Worm (Caenorhabditis elegans) whole organism, mixed stage, embryonic: ENCODE measurements around the gene fbxb-43.
"Not testable (repeated sequence)": the region's sequence is repeated elsewhere in the genome, so short reads cannot be mapped to it uniquely, and the experiment has no call there.

Experiments used
- bed-3 ChIP-seq: fragments of 200-800 bp; sonication (Bioruptor generic); optimal IDR thresholded peaks from 3 replicates; lab custom pipeline; 2018; ENCODE audit warnings: mild to moderate bottlenecking, missing genetic modification characterization, moderate library complexity, missing compliant biosample characterization
- blmp-1 ChIP-seq: fragments of 150-350 bp; optimal IDR thresholded peaks from 2 replicates; lab custom pipeline; 2014; ENCODE audit warnings: missing biosample characterization, missing genetic modification characterization
- ceh-39 ChIP-seq: fragments of 150-350 bp; optimal IDR thresholded peaks from 2 replicates; lab custom pipeline; 2014; ENCODE audit warnings: missing biosample characterization, missing genetic modification characterization
- ceh-43 ChIP-seq: fragments of 200-800 bp; sonication (Bioruptor generic); optimal IDR thresholded peaks from 2 replicates; lab custom pipeline; 2018; ENCODE audit warnings: mild to moderate bottlenecking, missing genetic modification characterization, moderate library complexity, missing compliant biosample characterization
- ceh-83 ChIP-seq: fragments of 200-800 bp; sonication (Bioruptor generic); optimal IDR thresholded peaks from 2 replicates; lab custom pipeline; 2018; ENCODE audit warnings: mild to moderate bottlenecking, missing genetic modification characterization, missing compliant biosample characterization
- cnd-1 ChIP-seq: fragments of 200-800 bp; sonication (Bioruptor generic); optimal IDR thresholded peaks from 2 replicates; lab custom pipeline; 2018; ENCODE audit warnings: mild to moderate bottlenecking, missing genetic modification characterization, missing compliant biosample characterization
- elt-1 ChIP-seq: sonication (generic microtip); optimal IDR thresholded peaks from 2 replicates; lab custom pipeline; 2017; ENCODE audit warnings: missing genetic modification characterization, mild to moderate bottlenecking, missing compliant biosample characterization, antibody characterized with exemption, moderate library complexity, borderline replicate concordance; ENCODE audit not compliant: insufficient read depth
- elt-3 ChIP-seq: fragments of 150-350 bp; optimal IDR thresholded peaks from 2 replicates; lab custom pipeline; 2014; ENCODE audit warnings: missing biosample characterization, missing genetic modification characterization
- flh-1 ChIP-seq: fragments of 200-800 bp; sonication (Bioruptor generic); optimal IDR thresholded peaks from 2 replicates; lab custom pipeline; 2018; ENCODE audit warnings: mild to moderate bottlenecking, missing genetic modification characterization, moderate library complexity, missing compliant biosample characterization
- ham-2 ChIP-seq: fragments of 200-800 bp; sonication (Bioruptor generic); optimal IDR thresholded peaks from 2 replicates; lab custom pipeline; 2018; ENCODE audit warnings: mild to moderate bottlenecking, missing genetic modification characterization, missing compliant biosample characterization
- hlh-1 ChIP-seq: fragments of 150-350 bp; optimal IDR thresholded peaks from 2 replicates; lab custom pipeline; 2014; ENCODE audit warnings: missing biosample characterization, missing genetic modification reagents, missing genetic modification characterization
- lin-13 ChIP-seq: fragments of 150-350 bp; optimal IDR thresholded peaks from 2 replicates; lab custom pipeline; 2014; ENCODE audit warnings: missing biosample characterization, missing genetic modification characterization
- lin-32 ChIP-seq: fragments of 200-800 bp; sonication (Bioruptor generic); optimal IDR thresholded peaks from 2 replicates; lab custom pipeline; 2018; ENCODE audit warnings: mild to moderate bottlenecking, missing genetic modification characterization, missing compliant biosample characterization
- lsy-2 ChIP-seq: fragments of 150-350 bp; optimal IDR thresholded peaks from 2 replicates; lab custom pipeline; 2014; ENCODE audit warnings: missing biosample characterization, missing genetic modification characterization
- mab-5 ChIP-seq: fragments of 150-350 bp; optimal IDR thresholded peaks from 2 replicates; lab custom pipeline; 2014; ENCODE audit warnings: missing biosample characterization, missing genetic modification characterization
- mep-1 ChIP-seq: fragments of 150-350 bp; optimal IDR thresholded peaks from 2 replicates; lab custom pipeline; 2017; ENCODE audit warnings: missing biosample characterization, missing genetic modification reagents, missing genetic modification characterization, inconsistent platforms
- nhr-12 ChIP-seq: fragments of 150-350 bp; optimal IDR thresholded peaks from 2 replicates; lab custom pipeline; 2014; ENCODE audit warnings: missing biosample characterization, missing genetic modification characterization
- nhr-2 ChIP-seq: fragments of 150-350 bp; optimal IDR thresholded peaks from 2 replicates; lab custom pipeline; 2014; ENCODE audit warnings: missing biosample characterization, missing genetic modification characterization
- nhr-237 ChIP-seq: fragments of 150-350 bp; optimal IDR thresholded peaks from 2 replicates; lab custom pipeline; 2014; ENCODE audit warnings: missing biosample characterization, missing genetic modification characterization
- nhr-28 ChIP-seq: fragments of 150-350 bp; optimal IDR thresholded peaks from 2 replicates; lab custom pipeline; 2014; ENCODE audit warnings: missing biosample characterization, missing genetic modification characterization
- nhr-76 ChIP-seq: sonication (generic microtip); optimal IDR thresholded peaks from 2 replicates; lab custom pipeline; 2017; ENCODE audit warnings: missing biosample characterization, missing genetic modification characterization
- pha-4 ChIP-seq: fragments of 150-350 bp; optimal IDR thresholded peaks from 2 replicates; lab custom pipeline; 2018; ENCODE audit warnings: missing biosample characterization, missing genetic modification reagents, missing genetic modification characterization
- snpc-4 ChIP-seq: fragments of 150-350 bp; optimal IDR thresholded peaks from 2 replicates; lab custom pipeline; 2014; ENCODE audit warnings: missing biosample characterization, missing genetic modification characterization
- sptf-1 ChIP-seq: sonication (generic microtip); optimal IDR thresholded peaks from 2 replicates; lab custom pipeline; 2017; ENCODE audit warnings: mild to moderate bottlenecking, missing genetic modification characterization, moderate library complexity, missing compliant biosample characterization
- tbx-8 ChIP-seq: fragments of 200-800 bp; sonication (Bioruptor generic); optimal IDR thresholded peaks from 2 replicates; lab custom pipeline; 2018; ENCODE audit warnings: mild to moderate bottlenecking, missing genetic modification characterization, moderate library complexity, missing compliant biosample characterization
- unc-39 ChIP-seq: fragments of 150-350 bp; optimal IDR thresholded peaks from 2 replicates; lab custom pipeline; 2014; ENCODE audit warnings: missing biosample characterization, missing genetic modification characterization
- unc-62 ChIP-seq: fragments of 150-350 bp; optimal IDR thresholded peaks from 2 replicates; lab custom pipeline; 2014; ENCODE audit warnings: missing biosample characterization, missing genetic modification reagents, missing genetic modification characterization
- zip-8 ChIP-seq: fragments of 150-350 bp; optimal IDR thresholded peaks from 2 replicates; lab custom pipeline; 2014; ENCODE audit warnings: missing biosample characterization, missing genetic modification characterization
- ztf-11 ChIP-seq: fragments of 150-350 bp; optimal IDR thresholded peaks from 2 replicates; lab custom pipeline; 2014; ENCODE audit warnings: missing biosample characterization, missing genetic modification characterization

fbxb-43 gene

ce11 chrII:1525498-1525897 lies 10.5 kb upstream of the fbxb-43 start, which contains the start of gene Y51H7BR.7:
Gene Y51H7BR.7 (minus strand): TSS chrII:1525598.
- TF ChIP-seq zip-8 (tag; lab: Kevin White, UChicago), result no peak
- TF ChIP-seq nhr-28, result no peak
- no peak for TF ChIP-seq unc-39 (tag; lab: Kevin White, UChicago)
- no peak for TF ChIP-seq pha-4

- no peak for TF ChIP-seq snpc-4 (tag; lab: Kevin White, UChicago)
- TF ChIP-seq ceh-83 (GFP tag; lab: Kevin White, UChicago), result no peak
- no peak for TF ChIP-seq ceh-43
- no peak for TF ChIP-seq elt-1 (tag; lab: Kevin White, UChicago)
- TF ChIP-seq bed-3 (GFP tag; lab: Kevin White, UChicago), result no peak
- TF ChIP-seq hlh-1 (tag; lab: Kevin White, UChicago), result no peak
- no peak for TF ChIP-seq nhr-76 (tag; lab: Kevin White, UChicago)
- no peak for TF ChIP-seq flh-1 (GFP tag; lab: Kevin White, UChicago)
- no peak for TF ChIP-seq elt-3 (tag; lab: Kevin White, UChicago)
Observed at ce11 chrII:1529057-1529456, 7.0 kb upstream of the fbxb-43 start, which contains the start of gene Y51H7BR.4. Gene Y51H7BR.4 (plus strand): TSS chrII:1529357.

ce11 chrII:1537321-1537720 lies 1.3 kb downstream of the fbxb-43 start, which contains the start of gene fbxb-42:
Gene fbxb-42 (plus strand): TSS chrII:1537621.
- TF ChIP-seq ham-2 (GFP tag; lab: Kevin White, UChicago), result no peak
- TF ChIP-seq cnd-1 (tag; lab: Kevin White, UChicago), result peak; percentile 48

- TF ChIP-seq cnd-1 (tag; lab: Kevin White, UChicago) (peak; percentile 34), tbx-8 (GFP tag; lab: Kevin White, UChicago) (no peak)
Observed at ce11 chrII:1538589-1538988, 2.6 kb downstream of the fbxb-43 start, which contains the start of gene fbxb-44. Gene fbxb-44 (plus strand): TSS chrII:1538889.

- not testable (repeated sequence) for TF ChIP-seq flh-1 (GFP tag; lab: Kevin White, UChicago); snpc-4 (tag; lab: Kevin White, UChicago); mep-1 (tag; lab: Kevin White, UChicago)
Observed at ce11 chrII:1540628-1541027, 4.6 kb downstream of the fbxb-43 start, which contains the start of gene poml-4. Gene poml-4 (plus strand): TSS chrII:1540928.

ce11 chrII:1543182-1543581 lies 7.2 kb downstream of the fbxb-43 start, which contains the start of gene K05F6.4:
Gene K05F6.4 (plus strand): TSS chrII:1543482.
- not testable (repeated sequence) for TF ChIP-seq lsy-2, ceh-39, cnd-1 (tag; lab: Kevin White, UChicago)

ce11 chrII:1545625-1546024 lies 9.6 kb downstream of the fbxb-43 start, which contains the start of gene K05F6.12:
Gene K05F6.12 (plus strand): TSS chrII:1545925.
- no peak for TF ChIP-seq unc-62 (GFP tag; lab: Kevin White, UChicago)
- no peak for TF ChIP-seq lin-32
- no peak for TF ChIP-seq elt-1 (tag; lab: Kevin White, UChicago)
- no peak for TF ChIP-seq tbx-8 (GFP tag; lab: Kevin White, UChicago)
- TF ChIP-seq lin-13 (tag; lab: Kevin White, UChicago), result no peak
- no peak for TF ChIP-seq mep-1 (tag; lab: Kevin White, UChicago)
- TF ChIP-seq nhr-2, result no peak
- TF ChIP-seq blmp-1, result no peak
- TF ChIP-seq unc-39 (tag; lab: Kevin White, UChicago), result no peak
- no peak for TF ChIP-seq hlh-1 (tag; lab: Kevin White, UChicago)
- TF ChIP-seq, all 35 proteins: peak for 0

ce11 chrII:1550501-1550900 lies 14.5 kb downstream of the fbxb-43 start, which contains the start of the genes fbxb-52 and fbxb-51:
Gene fbxb-52 (minus strand): TSS chrII:1550601.
Gene fbxb-51 (plus strand): TSS chrII:1550712.
- no peak for TF ChIP-seq nhr-12
- TF ChIP-seq ceh-43, result no peak
- TF ChIP-seq elt-1 (tag; lab: Kevin White, UChicago), result no peak
- no peak for TF ChIP-seq ceh-39 (tag; lab: Kevin White, UChicago)
- TF ChIP-seq mep-1 (tag; lab: Kevin White, UChicago), result no peak
- TF ChIP-seq nhr-237, result no peak
- TF ChIP-seq nhr-28, result no peak
- no peak for TF ChIP-seq mab-5 (tag; lab: Kevin White, UChicago)
- no peak for TF ChIP-seq hlh-1 (tag; lab: Kevin White, UChicago)
- no peak for TF ChIP-seq cnd-1 (tag; lab: Kevin White, UChicago)
- no peak for TF ChIP-seq ham-2 (GFP tag; lab: Kevin White, UChicago)
- no peak for TF ChIP-seq ztf-11 (tag; lab: Kevin White, UChicago)
- no peak for TF ChIP-seq nhr-76 (tag; lab: Kevin White, UChicago)
- no peak for TF ChIP-seq ceh-83 (GFP tag; lab: Kevin White, UChicago)
- TF ChIP-seq snpc-4 (tag; lab: Kevin White, UChicago), result no peak
- TF ChIP-seq sptf-1, result no peak
- TF ChIP-seq unc-62 (GFP tag; lab: Kevin White, UChicago), result no peak
- TF ChIP-seq, all 35 proteins: peak for 0
